Fruit fly (Drosophila melanogaster): ENCODE measurements around the gene ath.

dm6 chr2L:10206633-10207162 lies 4.2 kb upstream of the ath start, which contains the start of gene Snx17:
- no peak for TF ChIP-seq CG7045 (GFP tag; optimal IDR thresholded peaks at IDR 0.05)
- TF ChIP-seq Mnt (GFP tag; optimal IDR thresholded peaks at IDR 0.05) = no peak
- no peak for TF ChIP-seq CG5204 (GFP tag; optimal IDR thresholded peaks at IDR 0.05)
- TF ChIP-seq Crg-1 (GFP tag; optimal IDR thresholded peaks at IDR 0.05) = no peak
- no peak for TF ChIP-seq kay (GFP tag; ENCODE audit: borderline replicate concordance)
- no peak for TF ChIP-seq CG12768 (GFP tag; optimal IDR thresholded peaks at IDR 0.05)
- no peak for TF ChIP-seq CG1620 (GFP tag; optimal IDR thresholded peaks at IDR 0.05)
- TF ChIP-seq ovo (GFP tag; optimal IDR thresholded peaks at IDR 0.05) = no peak
- no peak for TF ChIP-seq CG7101 (tag; optimal IDR thresholded peaks at IDR 0.05)
- no peak for TF ChIP-seq CG14711 (tag; optimal IDR thresholded peaks at IDR 0.05)
- no peak for TF ChIP-seq cic (GFP tag; optimal IDR thresholded peaks at IDR 0.05)
- TF ChIP-seq cnc (optimal IDR thresholded peaks at IDR 0.05) = no peak
- no peak for TF ChIP-seq CG33017 (tag; optimal IDR thresholded peaks at IDR 0.05)
- no peak for TF ChIP-seq pad (GFP tag; optimal IDR thresholded peaks at IDR 0.05)

All from whole organism, adult.